Fruit fly (Drosophila melanogaster) whole organism, embryonic: ENCODE data around the gene Gart.

ENCODE experiments used
- Atf6 ChIP-seq: fragments of 200-800 bp; sonication (Bioruptor generic); IDR thresholded peaks from 2 replicates; pipeline ENCODE4 v1.3.6; 2022; ENCODE audit warnings: missing biosample characterization, missing genetic modification characterization
- Awh ChIP-seq: fragments of 200-800 bp; sonication (Bioruptor generic); IDR thresholded peaks from 2 replicates; pipeline ENCODE4, ENCODE4 v1.3.6; 2022; ENCODE audit warnings: missing biosample characterization, missing genetic modification characterization
- Blimp-1 ChIP-seq: fragments of 200-800 bp; sonication (Bioruptor generic); optimal IDR thresholded peaks from 3 replicates; lab custom pipeline; 2018; ENCODE audit warnings: missing biosample characterization, missing genetic modification characterization, mild to moderate bottlenecking, moderate library complexity, missing genetic modification reagents
- CG1024 ChIP-seq: fragments of 200-800 bp; sonication (Bioruptor generic); IDR thresholded peaks from 2 replicates; pipeline ENCODE4 v1.3.6; 2022; ENCODE audit warnings: missing biosample characterization, missing genetic modification characterization
- CG10979 ChIP-seq: fragments of 200-800 bp; sonication (Bioruptor generic); optimal IDR thresholded peaks from 2 replicates; lab custom pipeline; 2018; ENCODE audit warnings: missing biosample characterization, mild to moderate bottlenecking, missing genetic modification characterization, moderate library complexity
- CG11504 ChIP-seq: fragments of 200-800 bp; sonication (Bioruptor generic); optimal IDR thresholded peaks from 3 replicates; lab custom pipeline; 2019; ENCODE audit warnings: missing biosample characterization, mild to moderate bottlenecking, missing genetic modification characterization, moderate library complexity
- CG12391 ChIP-seq: fragments of 200-800 bp; sonication (Bioruptor generic); optimal IDR thresholded peaks from 3 replicates; lab custom pipeline; 2018; ENCODE audit warnings: missing biosample characterization, mild to moderate bottlenecking, missing genetic modification characterization, moderate library complexity
- CG14710 ChIP-seq: fragments of 200-800 bp; sonication (Bioruptor generic); optimal IDR thresholded peaks from 3 replicates; lab custom pipeline; 2019; ENCODE audit warnings: missing biosample characterization, mild to moderate bottlenecking, missing genetic modification characterization, moderate library complexity
- CG1603 ChIP-seq: fragments of 200-800 bp; sonication (Bioruptor generic); optimal IDR thresholded peaks from 2 replicates; lab custom pipeline; 2019; ENCODE audit warnings: missing biosample characterization, mild to moderate bottlenecking, missing genetic modification characterization, moderate library complexity
- CG17361 ChIP-seq: fragments of 200-800 bp; sonication (Bioruptor generic); IDR thresholded peaks from 3 replicates; pipeline ENCODE4 v1.3.6; 2022; ENCODE audit warnings: missing biosample characterization, missing genetic modification characterization
- CG17829 ChIP-seq: fragments of 200-800 bp; optimal IDR thresholded peaks from 2 replicates; lab custom pipeline; 2019; ENCODE audit warnings: missing biosample characterization, mild to moderate bottlenecking, missing genetic modification characterization, moderate library complexity
- CG18599 ChIP-seq: fragments of 200-800 bp; sonication (Bioruptor generic); optimal IDR thresholded peaks from 3 replicates; lab custom pipeline; 2017; ENCODE audit warnings: missing biosample characterization, missing genetic modification characterization, mild to moderate bottlenecking, moderate library complexity, missing genetic modification reagents
- CG18764 ChIP-seq: fragments of 200-800 bp; sonication (Bioruptor generic); optimal IDR thresholded peaks from 3 replicates; lab custom pipeline; 2016; ENCODE audit warnings: missing biosample characterization, missing genetic modification characterization
- CG2678 ChIP-seq: fragments of 200-800 bp; sonication (Bioruptor generic); optimal IDR thresholded peaks from 3 replicates; lab custom pipeline; 2019; ENCODE audit warnings: missing biosample characterization, mild to moderate bottlenecking, missing genetic modification characterization, moderate library complexity
- CG2712 ChIP-seq: fragments of 200-800 bp; optimal IDR thresholded peaks from 3 replicates; lab custom pipeline; 2019; ENCODE audit warnings: missing biosample characterization, mild to moderate bottlenecking, missing genetic modification characterization, moderate library complexity
- CG31441 ChIP-seq: fragments of 200-800 bp; sonication (Bioruptor generic); IDR thresholded peaks from 2 replicates; pipeline ENCODE4 v1.3.6; 2022; ENCODE audit warnings: missing biosample characterization, missing genetic modification characterization
- CG32532 ChIP-seq: fragments of 200-800 bp; sonication (Bioruptor generic); IDR thresholded peaks from 2 replicates; pipeline ENCODE4 v1.3.6; 2022; ENCODE audit warnings: missing biosample characterization, missing genetic modification characterization
- CG33557 ChIP-seq: fragments of 200-800 bp; sonication (Bioruptor generic); optimal IDR thresholded peaks from 2 replicates; lab custom pipeline; 2019; ENCODE audit warnings: missing biosample characterization, mild to moderate bottlenecking, missing genetic modification characterization, moderate library complexity
- CG4424 ChIP-seq: fragments of 200-800 bp; sonication (Bioruptor generic); optimal IDR thresholded peaks from 3 replicates; lab custom pipeline; 2016; ENCODE audit warnings: missing biosample characterization, missing genetic modification characterization
- CG8388 ChIP-seq: fragments of 200-800 bp; sonication (Bioruptor generic); optimal IDR thresholded peaks from 2 replicates; lab custom pipeline; 2019; ENCODE audit warnings: missing biosample characterization, mild to moderate bottlenecking, missing genetic modification characterization, moderate library complexity
- CG9215 ChIP-seq: fragments of 200-800 bp; sonication (Bioruptor generic); IDR thresholded peaks from 2 replicates; pipeline ENCODE4 v1.3.6; 2022; ENCODE audit warnings: missing biosample characterization, missing genetic modification characterization
- CG9727 ChIP-seq: fragments of 200-800 bp; sonication (Bioruptor generic); optimal IDR thresholded peaks from 3 replicates; lab custom pipeline; 2017; ENCODE audit warnings: missing biosample characterization, mild to moderate bottlenecking, missing genetic modification characterization
- Dbx ChIP-seq: fragments of 200-800 bp; sonication (Bioruptor generic); IDR thresholded peaks from 3 replicates; pipeline ENCODE4 v1.3.6; 2022; ENCODE audit warnings: missing biosample characterization, missing genetic modification characterization
- Drgx ChIP-seq: fragments of 200-800 bp; sonication (Bioruptor generic); IDR thresholded peaks from 2 replicates; pipeline ENCODE4 v1.3.6; 2022; ENCODE audit warnings: missing biosample characterization, missing genetic modification characterization
- E2f1 ChIP-seq: fragments of 200-800 bp; sonication (Bioruptor generic); IDR thresholded peaks from 2 replicates; pipeline ENCODE4 v1.3.6; 2022; ENCODE audit warnings: missing biosample characterization, missing genetic modification characterization
- Eip74EF ChIP-seq, 2 experiments: fragments of 200-800 bp in 1 of 2; fragments of >200 bp in 1 of 2; sonication (Bioruptor generic) in 1 of 2; optimal IDR thresholded peaks; 2 replicates each; lab custom pipeline; 2017 to 2019; ENCODE audit warnings: missing biosample characterization in 2 of 2, missing genetic modification characterization in 2 of 2, mild to moderate bottlenecking in 1 of 2, moderate library complexity in 1 of 2
- HLH3B ChIP-seq: fragments of 200-800 bp; sonication (Bioruptor generic); IDR thresholded peaks from 2 replicates; pipeline ENCODE4 v1.3.6; 2022; ENCODE audit warnings: missing biosample characterization, missing genetic modification characterization
- Optix ChIP-seq: fragments of 200-800 bp; sonication (Bioruptor generic); IDR thresholded peaks from 3 replicates; pipeline ENCODE4 v1.3.6; 2022; ENCODE audit warnings: missing biosample characterization, missing genetic modification characterization
- Pdp1 ChIP-seq, 2 experiments: fragments of 200-800 bp; sonication (Bioruptor generic); optimal IDR thresholded peaks; 3 replicates each; lab custom pipeline; 2016; ENCODE audit warnings: missing biosample characterization in 2 of 2, missing genetic modification characterization in 2 of 2, mild to moderate bottlenecking in 1 of 2, moderate library complexity in 1 of 2
- Ravus ChIP-seq: fragments of 200-800 bp; sonication (Bioruptor generic); IDR thresholded peaks from 2 replicates; pipeline ENCODE4 v1.3.6; 2022; ENCODE audit warnings: missing biosample characterization, missing genetic modification characterization
- Sox102F ChIP-seq: fragments of 200-800 bp; sonication (Bioruptor generic); optimal IDR thresholded peaks from 2 replicates; lab custom pipeline; 2018; ENCODE audit warnings: missing biosample characterization, mild to moderate bottlenecking, missing genetic modification characterization, moderate library complexity
- Vsx1 ChIP-seq: fragments of 200-800 bp; sonication (Bioruptor generic); optimal IDR thresholded peaks from 2 replicates; lab custom pipeline; 2017; ENCODE audit warnings: missing biosample characterization, mild to moderate bottlenecking, missing genetic modification characterization, missing genetic modification reagents
- Xbp1 ChIP-seq: fragments of 200-800 bp; sonication (Bioruptor generic); optimal IDR thresholded peaks from 3 replicates; lab custom pipeline; 2016; ENCODE audit warnings: missing biosample characterization, mild to moderate bottlenecking, missing genetic modification characterization
- aop ChIP-seq: fragments of 200-800 bp; sonication (Bioruptor generic); IDR thresholded peaks from 2 replicates; pipeline ENCODE4 v1.3.6; 2022; ENCODE audit warnings: missing biosample characterization, missing genetic modification characterization
- chif ChIP-seq, 2 experiments: fragments of 200-800 bp; sonication (Bioruptor generic); optimal IDR thresholded peaks; 3 replicates each; lab custom pipeline; 2016; ENCODE audit warnings: missing biosample characterization in 2 of 2, missing genetic modification characterization in 2 of 2
- corto ChIP-seq: fragments of 200-800 bp; sonication (Bioruptor generic); optimal IDR thresholded peaks from 2 replicates; lab custom pipeline; 2016; ENCODE audit warnings: missing biosample characterization, mild to moderate bottlenecking, missing genetic modification characterization, moderate library complexity
- da ChIP-seq: fragments of 200-800 bp; sonication (Bioruptor generic); optimal IDR thresholded peaks from 2 replicates; lab custom pipeline; 2016; ENCODE audit warnings: missing biosample characterization, missing genetic modification characterization
- dmrt11E ChIP-seq: fragments of 200-800 bp; sonication (Bioruptor generic); optimal IDR thresholded peaks from 3 replicates; lab custom pipeline; 2018; ENCODE audit warnings: missing biosample characterization, mild to moderate bottlenecking, missing genetic modification characterization, moderate library complexity
- dmrt99B ChIP-seq: fragments of 200-800 bp; sonication (Bioruptor generic); optimal IDR thresholded peaks from 2 replicates; lab custom pipeline; 2018; ENCODE audit warnings: missing biosample characterization, mild to moderate bottlenecking, missing genetic modification characterization, moderate library complexity
- fru ChIP-seq: fragments of >200 bp; optimal IDR thresholded peaks from 2 replicates; lab custom pipeline; 2017
- grau ChIP-seq: fragments of 200-800 bp; optimal IDR thresholded peaks from 3 replicates; lab custom pipeline; 2019; ENCODE audit warnings: missing biosample characterization, mild to moderate bottlenecking, missing genetic modification characterization, moderate library complexity
- hkb ChIP-seq, 2 experiments: fragments of 200-800 bp in 1 of 2; fragments of >200 bp in 1 of 2; sonication (Bioruptor generic) in 1 of 2; IDR thresholded peaks in 1 of 2; optimal IDR thresholded peaks in 1 of 2; 2 replicates each; pipeline versions ENCODE4 v1.3.6 to Lab custom; 2017 to 2022; ENCODE audit warnings: missing biosample characterization in 1 of 2, missing genetic modification characterization in 1 of 2
- lilli ChIP-seq: fragments of 200-800 bp; sonication (Bioruptor generic); optimal IDR thresholded peaks from 3 replicates; lab custom pipeline; 2016; ENCODE audit warnings: missing biosample characterization, missing genetic modification characterization
- lov ChIP-seq, 2 experiments: fragments of 200-800 bp in 1 of 2; fragments of >200 bp in 1 of 2; sonication (Bioruptor generic) in 1 of 2; IDR thresholded peaks in 1 of 2; optimal IDR thresholded peaks in 1 of 2; 2 replicates in 1 of 2; 3 replicates in 1 of 2; pipeline versions ENCODE4 v1.3.6 to Lab custom; 2017 to 2022; ENCODE audit warnings: missing biosample characterization in 1 of 2, missing genetic modification characterization in 1 of 2
- nmo ChIP-seq: fragments of 200-800 bp; sonication (Bioruptor generic); optimal IDR thresholded peaks from 2 replicates; lab custom pipeline; 2018; ENCODE audit warnings: missing biosample characterization, mild to moderate bottlenecking, missing genetic modification characterization, moderate library complexity
- pnt ChIP-seq: fragments of 200-800 bp; sonication (Bioruptor generic); optimal IDR thresholded peaks from 3 replicates; lab custom pipeline; 2016; ENCODE audit warnings: missing biosample characterization, missing genetic modification characterization
- sr ChIP-seq: fragments of 200-800 bp; sonication (Bioruptor generic); IDR thresholded peaks from 3 replicates; pipeline ENCODE4 v1.3.6; 2022; ENCODE audit warnings: missing biosample characterization, missing genetic modification characterization
- tx ChIP-seq: fragments of 200-800 bp; sonication (Bioruptor generic); optimal IDR thresholded peaks from 2 replicates; lab custom pipeline; 2016; ENCODE audit warnings: missing biosample characterization, missing genetic modification characterization
- unpg ChIP-seq: fragments of 200-800 bp; sonication (Bioruptor generic); optimal IDR thresholded peaks from 3 replicates; lab custom pipeline; 2018; ENCODE audit warnings: missing biosample characterization, mild to moderate bottlenecking, missing genetic modification characterization, moderate library complexity

Gene Gart

DNA sequence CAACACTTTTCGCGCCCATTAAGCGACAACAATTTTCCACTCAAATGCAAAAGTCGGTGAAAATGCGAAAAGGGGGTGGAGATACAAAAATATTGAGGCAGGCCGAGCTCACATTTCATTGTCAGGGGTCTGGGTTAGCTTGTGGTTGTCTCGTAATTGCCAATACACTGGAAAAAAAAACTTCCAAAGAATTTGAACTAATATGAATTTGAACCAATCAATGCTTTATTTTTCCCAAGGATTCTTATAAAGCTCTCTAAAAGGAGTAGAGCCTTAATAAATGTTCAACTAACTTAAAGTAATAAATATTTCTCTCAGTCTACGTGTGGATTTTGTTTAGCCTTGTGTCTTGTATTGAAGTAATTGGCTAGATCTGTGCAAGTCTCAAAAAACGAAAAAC is 49.3 kb upstream of the Gart start (continued):
- TF ChIP-seq CG10979 (peak; percentile 45), dmrt11E (tag; lab: Kevin White, UChicago) (peak; percentile 45), CG1603 (peak; percentile 39), CG11504 (peak; percentile 61), Vsx1 (GFP tag; lab: Kevin White, UChicago) (no peak), da (GFP tag; lab: Kevin White, UChicago) (no peak), nmo (GFP tag; lab: Kevin White, UChicago) (peak; percentile 1), CG18599 (GFP tag; lab: Kevin White, UChicago) (peak; percentile 24), sr (GFP tag; lab: Robert Waterston, UW) (no peak), Pdp1 (GFP tag; optimal IDR thresholded peaks at IDR 0.05; lab: Kevin White, UChicago) (peak; percentile 24 to 33), E2f1 (0 out of 2 replicates have a peak, but pooled peaks have one; percentile 23), unpg (GFP tag; lab: Kevin White, UChicago) (peak; percentile 49), Optix (GFP tag; lab: Robert Waterston, UW) (no peak), Ravus (GFP tag; lab: Robert Waterston, UW) (no peak), CG17361 (GFP tag; lab: Robert Waterston, UW) (0 out of 3 replicates have a peak, but pooled peaks have one; percentile 16), grau (tag; lab: Kevin White, UChicago) (peak; percentile 13), CG18764 (no peak), CG2678 (peak; percentile 37), Drgx (GFP tag; lab: Robert Waterston, UW) (peak; percentile 64), tx (GFP tag; lab: Kevin White, UChicago) (peak; percentile 10), CG31441 (GFP tag; lab: Robert Waterston, UW) (0 out of 2 replicates have a peak, but pooled peaks have one; percentile 23), HLH3B (GFP tag; lab: Robert Waterston, UW) (no peak), CG9727 (peak; percentile 13), lilli (peak; percentile 11), Sox102F (GFP tag; lab: Kevin White, UChicago) (peak; percentile 48), Dbx (GFP tag; lab: Robert Waterston, UW) (no peak), CG17829 (tag; lab: Kevin White, UChicago) (peak; percentile 4), CG12391 (tag; lab: Kevin White, UChicago) (peak; percentile 40), aop (GFP tag; lab: Robert Waterston, UW) (no peak), CG14710 (tag; lab: Kevin White, UChicago) (peak; percentile 34), CG4424 (GFP tag; lab: Kevin White, UChicago) (peak; percentile 26), Xbp1 (GFP tag; lab: Kevin White, UChicago) (peak; percentile 8), CG1024 (GFP tag; lab: Robert Waterston, UW) (0 out of 2 replicates have a peak, but pooled peaks have one; percentile 25), CG33557 (GFP tag; lab: Kevin White, UChicago) (no peak), chif (GFP tag; optimal IDR thresholded peaks at IDR 0.05; lab: Kevin White, UChicago) (peak; percentile 20 to 32), Blimp-1 (GFP tag; lab: Kevin White, UChicago) (peak; percentile 37), fru (lab: Kevin White, UChicago) (no peak), Awh (GFP tag; lab: Robert Waterston, UW) (peak; percentile 40; the same call in 1 of the 2 replicates), pnt (GFP tag; lab: Kevin White, UChicago) (peak; percentile 2), Atf6 (GFP tag; lab: Robert Waterston, UW) (no peak), lov (optimal IDR thresholded peaks at IDR 0.05; lab: Kevin White, UChicago) (no peak), lov (GFP tag; IDR thresholded peaks at IDR 0.05; lab: Robert Waterston, UW) (0 out of 3 replicates have a peak, but pooled peaks have one; percentile 51), CG2712 (peak; percentile 38), CG9215 (no peak), CG32532 (GFP tag; lab: Robert Waterston, UW) (peak; percentile 35; the same call in 1 of the 2 replicates), Eip74EF (GFP tag; optimal IDR thresholded peaks at IDR 0.05; lab: Kevin White, UChicago) (no peak), CG8388 (GFP tag; lab: Kevin White, UChicago) (peak; percentile 24), corto (no peak), hkb (optimal IDR thresholded peaks at IDR 0.05; lab: Kevin White, UChicago) (no peak), hkb (GFP tag; IDR thresholded peaks at IDR 0.05; lab: Robert Waterston, UW) (0 out of 2 replicates have a peak, but pooled peaks have one; percentile 31), dmrt99B (tag; lab: Kevin White, UChicago) (peak; percentile 33)
